Fruit fly (Drosophila melanogaster): ENCODE measurements around the gene crim.

DNA sequence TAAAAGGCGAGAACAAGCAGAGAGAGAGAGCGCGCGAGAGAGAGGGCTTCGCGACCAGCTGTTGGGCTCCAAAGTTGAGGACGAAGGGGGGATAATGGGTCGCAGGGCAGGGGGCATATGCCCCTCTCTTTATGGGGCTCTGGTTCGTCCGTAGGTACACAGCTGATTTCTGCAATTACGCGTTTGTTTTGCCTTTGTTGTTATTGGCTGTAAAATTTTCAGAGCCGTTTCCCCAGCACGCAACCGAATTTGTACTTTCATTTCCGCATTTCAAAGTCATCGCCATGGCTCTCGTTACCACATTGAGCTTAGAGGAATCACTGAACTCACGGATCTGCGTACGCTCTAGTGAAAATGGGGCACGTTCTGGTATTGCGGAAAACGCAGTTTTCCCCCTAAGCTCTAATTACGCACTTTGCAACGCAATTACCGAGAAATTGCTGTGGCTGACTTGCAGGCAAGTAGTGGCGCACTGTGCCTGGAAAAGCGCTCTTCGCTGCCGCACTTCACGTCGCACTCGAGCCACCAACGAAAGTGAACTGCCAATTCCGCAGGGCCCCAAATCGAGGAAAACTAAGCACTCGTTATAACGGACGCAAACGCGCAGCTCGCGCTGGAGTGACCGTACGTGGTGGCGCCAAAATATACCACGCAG, 3.1 kb downstream of the crim start, which contains the start of gene CG11658:
- TF ChIP-seq psq (optimal IDR thresholded peaks at IDR 0.05) (no peak), Myc (optimal IDR thresholded peaks at IDR 0.05) (no peak), h (optimal IDR thresholded peaks at IDR 0.05) (no peak), insv (optimal IDR thresholded peaks at IDR 0.05) (no peak), ttk (optimal IDR thresholded peaks at IDR 0.05) (no peak)

Measured in Kc167 (cell line).